Worm (Caenorhabditis elegans): ENCODE results near the gene lpd-9.
A peak's percentile ranks its signal among the peaks of the same experiment; 100 is the strongest.

- TF ChIP-seq mdl-1 (tag; optimal IDR thresholded peaks at IDR 0.05) (no peak), elt-1 (tag; optimal IDR thresholded peaks at IDR 0.05) (no peak), fos-1 (tag; optimal IDR thresholded peaks at IDR 0.05) (peak; percentile 7), C34F6.9 (tag; optimal IDR thresholded peaks at IDR 0.05) (no peak), lin-39 (tag; optimal IDR thresholded peaks at IDR 0.05) (no peak), unc-62 (GFP tag; optimal IDR thresholded peaks at IDR 0.05) (no peak), ama-1 (optimal IDR thresholded peaks at IDR 0.05) (no peak), aly-2 (tag; optimal IDR thresholded peaks at IDR 0.05) (no peak), sma-9 (GFP tag; optimal IDR thresholded peaks at IDR 0.05) (peak; percentile 43), sma-9 (tag; optimal IDR thresholded peaks at IDR 0.05) (no peak), snpc-4 (tag; optimal IDR thresholded peaks at IDR 0.05) (no peak), elt-3 (tag; optimal IDR thresholded peaks at IDR 0.05) (no peak)
Observed at ce11 chrV:10557094-10557493, 22.0 kb upstream of the lpd-9 start.

Measured in whole organism, L2 larva.